Worm (Caenorhabditis elegans) whole organism, L1 larva: ENCODE measurements around the gene dmd-3.

Experiments used
- ama-1 ChIP-seq: fragments of 150-350 bp; optimal IDR thresholded peaks from 2 replicates; lab custom pipeline; 2014
- ceh-82 ChIP-seq, 3 experiments: fragments of 150-350 bp in 1 of 3; sonication (generic microtip) in 2 of 3; optimal IDR thresholded peaks; 2 replicates each; lab custom pipeline; 2014 to 2017; ENCODE audit warnings: missing biosample characterization in 3 of 3, missing genetic modification characterization in 3 of 3
- egl-13 ChIP-seq: sonication (generic microtip); optimal IDR thresholded peaks from 2 replicates; lab custom pipeline; 2016; ENCODE audit warnings: missing genotype, missing genetic modification reagents, missing genetic modification characterization, missing compliant biosample characterization
- elt-3 ChIP-seq, 6 experiments: fragments of 150-350 bp in 1 of 6; sonication (generic microtip); optimal IDR thresholded peaks; 2 replicates each; lab custom pipeline; 2017 to 2018; ENCODE audit warnings: missing biosample characterization in 6 of 6, missing genetic modification characterization in 6 of 6, inconsistent platforms in 1 of 6
- lin-39 ChIP-seq: fragments of 150-350 bp; optimal IDR thresholded peaks from 2 replicates; lab custom pipeline; 2014; ENCODE audit warnings: missing biosample characterization, missing genetic modification reagents, missing genetic modification characterization
- nhr-76 ChIP-seq: sonication (generic microtip); optimal IDR thresholded peaks from 2 replicates; lab custom pipeline; 2017; ENCODE audit warnings: missing biosample characterization, missing genetic modification characterization
- sup-37 ChIP-seq: fragments of 200-800 bp; sonication (Bioruptor generic); optimal IDR thresholded peaks from 2 replicates; lab custom pipeline; 2018; ENCODE audit warnings: mild to moderate bottlenecking, missing genetic modification characterization, missing compliant biosample characterization
- unc-130 ChIP-seq: fragments of 150-350 bp; optimal IDR thresholded peaks from 2 replicates; lab custom pipeline; 2017; ENCODE audit warnings: missing biosample characterization, missing genetic modification characterization, inconsistent platforms
- zag-1 ChIP-seq: fragments of 150-350 bp; optimal IDR thresholded peaks from 2 replicates; lab custom pipeline; 2014; ENCODE audit warnings: missing biosample characterization, missing genetic modification characterization

DNA sequence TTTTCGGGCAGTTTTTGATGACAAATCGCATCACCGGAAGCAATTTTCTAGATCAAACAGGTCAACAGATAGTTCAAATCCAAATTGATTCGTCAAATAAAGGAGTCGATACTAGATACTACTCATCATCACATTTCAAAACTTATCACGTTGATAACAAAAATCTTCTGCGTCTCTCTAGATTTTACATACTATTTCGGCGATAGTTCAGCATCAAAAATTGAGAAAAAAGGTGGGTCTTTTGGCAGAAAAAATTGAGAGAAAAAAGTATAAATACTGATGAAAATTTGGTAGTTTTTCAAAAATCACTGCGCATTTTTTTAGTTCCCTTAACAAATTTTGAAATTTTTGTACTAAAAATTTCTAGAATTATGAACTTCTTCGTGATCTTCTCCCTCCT, 41.9 kb downstream of the dmd-3 start, which contains the start of gene nlp-26:
- TF ChIP-seq lin-39 (tag; lab: Kevin White, UChicago): no peak
- peak in 1 of 6 experiments; percentile 39 for TF ChIP-seq elt-3 (tag; optimal IDR thresholded peaks at IDR 0.05; lab: Kevin White, UChicago)
- TF ChIP-seq nhr-76 (tag; lab: Kevin White, UChicago): no peak
- TF ChIP-seq zag-1 (tag; lab: Kevin White, UChicago): no peak
- no peak for TF ChIP-seq unc-130
- TF ChIP-seq ama-1 (lab: Kevin White, UChicago): no peak
- TF ChIP-seq ceh-82 (tag; optimal IDR thresholded peaks at IDR 0.05; lab: Kevin White, UChicago): no peak
- no peak for TF ChIP-seq egl-13 (tag; lab: Kevin White, UChicago)
- no peak for TF ChIP-seq sup-37 (GFP tag; lab: Kevin White, UChicago)
